Fruit fly (Drosophila melanogaster): Measurements from ENCODE around the gene CG31546.
A peak's percentile ranks its signal among the peaks of the same experiment; 100 is the strongest.

Gene CG31546

DNA sequence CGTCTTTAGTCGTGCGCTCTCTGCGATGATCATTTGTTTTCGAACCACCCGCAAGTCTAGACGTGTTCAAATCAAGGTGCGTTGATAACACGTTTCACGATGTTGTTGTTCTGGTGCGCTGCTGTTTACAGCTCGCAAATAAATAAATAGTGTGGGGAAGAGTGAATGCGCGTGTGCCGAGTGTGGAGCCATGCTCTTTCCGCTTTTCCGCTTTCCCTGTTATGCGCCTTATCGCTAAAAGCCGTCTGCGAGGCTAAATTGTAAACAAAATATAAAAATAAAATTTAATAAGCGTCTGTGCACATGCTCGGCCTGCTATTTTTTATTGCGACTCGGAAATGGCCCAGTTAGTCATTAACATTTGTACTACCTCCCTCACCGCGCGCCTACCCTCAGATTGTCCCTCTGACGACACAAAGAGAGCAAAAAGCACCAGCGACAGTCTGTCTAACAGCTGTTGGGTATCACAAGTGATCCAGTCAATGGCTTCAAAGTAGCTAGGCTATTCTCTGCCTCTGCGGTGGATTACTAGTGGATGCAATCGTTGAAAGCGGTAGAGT is 37.3 kb upstream of the CG31546 start (continued):
- TF ChIP-seq exex (tag; optimal IDR thresholded peaks at IDR 0.05), result peak; percentile 78
- peak; percentile 64; the same call in 1 of the 2 replicates for TF ChIP-seq HLH3B (GFP tag; IDR thresholded peaks at IDR 0.05)
- no peak for TF ChIP-seq Dfd (GFP tag; optimal IDR thresholded peaks at IDR 0.05)
- TF ChIP-seq ase (GFP tag; IDR thresholded peaks at IDR 0.05), result no peak; the same call in 2 of the 3 replicates
- TF ChIP-seq CG14441 (GFP tag; IDR thresholded peaks at IDR 0.05), result 0 out of 2 replicates have a peak, but pooled peaks have one; percentile 38
- TF ChIP-seq grn (GFP tag; optimal IDR thresholded peaks at IDR 0.05), result peak; percentile 73
- TF ChIP-seq tll (GFP tag; optimal IDR thresholded peaks at IDR 0.05), result no peak
- TF ChIP-seq HmgZ (tag; optimal IDR thresholded peaks at IDR 0.05), result peak; percentile 85
- no peak for TF ChIP-seq eve (GFP tag; optimal IDR thresholded peaks at IDR 0.05)
- peak; percentile 27 for TF ChIP-seq CG1602 (GFP tag; optimal IDR thresholded peaks at IDR 0.05)
- TF ChIP-seq HLH54F (GFP tag; optimal IDR thresholded peaks at IDR 0.05), result peak; percentile 19
- no peak for TF ChIP-seq ato (GFP tag; IDR thresholded peaks at IDR 0.05; ENCODE audit: partially characterized antibody)
- TF ChIP-seq Pdp1 (GFP tag; optimal IDR thresholded peaks at IDR 0.05), result peak; percentile 30 to 83
- TF ChIP-seq CG2120 (GFP tag; optimal IDR thresholded peaks at IDR 0.05), result peak; percentile 54
- no peak for TF ChIP-seq CG13894 (tag; optimal IDR thresholded peaks at IDR 0.05)
- peak; percentile 78 for TF ChIP-seq Lhr (GFP tag; optimal IDR thresholded peaks at IDR 0.05)
- no peak for TF ChIP-seq knrl (GFP tag; IDR thresholded peaks at IDR 0.05; ENCODE audit: partially characterized antibody)
- TF ChIP-seq pita (GFP tag; optimal IDR thresholded peaks at IDR 0.05), result no peak
- TF ChIP-seq CG31441 (GFP tag; IDR thresholded peaks at IDR 0.05), result peak; percentile 64; the same call in 1 of the 2 replicates
- TF ChIP-seq Stat92E (GFP tag; optimal IDR thresholded peaks at IDR 0.05), result peak in 1 of 3 experiments; percentile 67
- TF ChIP-seq Adf1 (GFP tag; IDR thresholded peaks at IDR 0.05), result peak; percentile 49; the same call in 1 of the 2 replicates
- TF ChIP-seq jing (GFP tag; optimal IDR thresholded peaks at IDR 0.05), result no peak
- peak; percentile 9; the same call in 1 of the 2 replicates for TF ChIP-seq ap (GFP tag; IDR thresholded peaks at IDR 0.05)
- peak; percentile 63 for TF ChIP-seq Bteb2 (GFP tag; optimal IDR thresholded peaks at IDR 0.05)
- peak; percentile 95 for TF ChIP-seq sens (GFP tag)
- TF ChIP-seq Atf3 (GFP tag; optimal IDR thresholded peaks at IDR 0.05), result peak; percentile 54
- no peak for TF ChIP-seq slou (GFP tag; optimal IDR thresholded peaks at IDR 0.05)
- TF ChIP-seq CG14710 (tag; optimal IDR thresholded peaks at IDR 0.05), result peak; percentile 72
- peak; percentile 48 for TF ChIP-seq CG10274 (GFP tag; optimal IDR thresholded peaks at IDR 0.05)
- TF ChIP-seq H2.0 (GFP tag; IDR thresholded peaks at IDR 0.05), result no peak
- TF ChIP-seq CG6175 (GFP tag; IDR thresholded peaks at IDR 0.05), result no peak
- TF ChIP-seq CG1792 (GFP tag; optimal IDR thresholded peaks at IDR 0.05), result peak; percentile 56
- peak; percentile 55 for TF ChIP-seq CG17802 (tag; optimal IDR thresholded peaks at IDR 0.05)
- TF ChIP-seq CG2889 (GFP tag; IDR thresholded peaks at IDR 0.05), result no peak
- peak; percentile 80 for TF ChIP-seq B-H2 (GFP tag; optimal IDR thresholded peaks at IDR 0.05)
- peak; percentile 61 for TF ChIP-seq Sox102F (GFP tag; optimal IDR thresholded peaks at IDR 0.05)
- TF ChIP-seq CG11247 (GFP tag; IDR thresholded peaks at IDR 0.05), result no peak
- peak; percentile 30 for TF ChIP-seq crc (GFP tag; optimal IDR thresholded peaks at IDR 0.05)
- no peak for TF ChIP-seq zfh2 (GFP tag; optimal IDR thresholded peaks at IDR 0.05)
- TF ChIP-seq Fer2 (tag; optimal IDR thresholded peaks at IDR 0.05), result peak; percentile 56
- TF ChIP-seq CG34422 (GFP tag; IDR thresholded peaks at IDR 0.05), result peak; percentile 80; the same call in 1 of the 3 replicates
- TF ChIP-seq CG17361 (GFP tag; IDR thresholded peaks at IDR 0.05), result peak; percentile 63; the same call in 2 of the 3 replicates
- peak; percentile 98 for TF ChIP-seq sug (tag; optimal IDR thresholded peaks at IDR 0.05)
- TF ChIP-seq Ravus (GFP tag; IDR thresholded peaks at IDR 0.05), result no peak
- no peak for TF ChIP-seq CG10147 (GFP tag; optimal IDR thresholded peaks at IDR 0.05)
- peak; percentile 39; the same call in 1 of the 3 replicates for TF ChIP-seq Aef1 (GFP tag; IDR thresholded peaks at IDR 0.05)
- TF ChIP-seq B-H1 (GFP tag; IDR thresholded peaks at IDR 0.05), result peak; percentile 26; the same call in 1 of the 3 replicates
- TF ChIP-seq CG9817 (tag; optimal IDR thresholded peaks at IDR 0.05), result no peak
- TF ChIP-seq H15 (GFP tag; IDR thresholded peaks at IDR 0.05), result 0 out of 3 replicates have a peak, but pooled peaks have one; percentile 8
- peak; percentile 83 for TF ChIP-seq org-1 (GFP tag; optimal IDR thresholded peaks at IDR 0.05)
